Fruit fly (Drosophila melanogaster) whole organism, adult: Measurements from ENCODE around the gene m.

Experiments used
- CG11617 ChIP-seq: fragments of 200-800 bp; sonication (Bioruptor generic); optimal IDR thresholded peaks from 2 replicates; lab custom pipeline; 2017; ENCODE audit warnings: mild to moderate bottlenecking, missing biosample characterization, missing genetic modification reagents, missing genetic modification characterization
- CG12768 ChIP-seq: fragments of 200-800 bp; sonication (Bioruptor generic); optimal IDR thresholded peaks from 2 replicates; lab custom pipeline; 2017; ENCODE audit warnings: missing biosample characterization, missing genetic modification characterization, mild to moderate bottlenecking, moderate library complexity, missing genetic modification reagents
- CG14711 ChIP-seq: fragments of 200-800 bp; sonication (Bioruptor generic); optimal IDR thresholded peaks from 2 replicates; lab custom pipeline; 2018; ENCODE audit warnings: missing biosample characterization, mild to moderate bottlenecking, missing genetic modification characterization, moderate library complexity
- CG1620 ChIP-seq: fragments of 200-800 bp; sonication (Bioruptor generic); optimal IDR thresholded peaks from 2 replicates; lab custom pipeline; 2016; ENCODE audit warnings: missing biosample characterization, missing genetic modification characterization
- CG33017 ChIP-seq: fragments of 200-800 bp; sonication (Bioruptor generic); optimal IDR thresholded peaks from 2 replicates; lab custom pipeline; 2018; ENCODE audit warnings: missing biosample characterization, mild to moderate bottlenecking, missing genetic modification characterization, moderate library complexity
- CG5204 ChIP-seq: fragments of 200-800 bp; sonication (Bioruptor generic); optimal IDR thresholded peaks from 2 replicates; lab custom pipeline; 2016; ENCODE audit warnings: missing biosample characterization, missing genetic modification characterization
- CG7045 ChIP-seq: fragments of 200-800 bp; sonication (Bioruptor generic); optimal IDR thresholded peaks from 2 replicates; lab custom pipeline; 2017; ENCODE audit warnings: missing biosample characterization, mild to moderate bottlenecking, missing genetic modification characterization
- CG7101 ChIP-seq: fragments of 200-800 bp; sonication (Bioruptor generic); optimal IDR thresholded peaks from 2 replicates; lab custom pipeline; 2018; ENCODE audit warnings: missing biosample characterization, mild to moderate bottlenecking, missing genetic modification characterization, moderate library complexity
- Clk ChIP-seq: fragments of 200-800 bp; sonication (Bioruptor generic); optimal IDR thresholded peaks from 2 replicates; lab custom pipeline; 2017; ENCODE audit warnings: missing biosample characterization, missing genetic modification characterization
- Crg-1 ChIP-seq: fragments of 200-800 bp; sonication (Bioruptor generic); optimal IDR thresholded peaks from 2 replicates; lab custom pipeline; 2016; ENCODE audit warnings: missing biosample characterization, missing genetic modification characterization
- Hr96 ChIP-seq: fragments of 200-800 bp; sonication (Bioruptor generic); optimal IDR thresholded peaks from 2 replicates; lab custom pipeline; 2016; ENCODE audit warnings: missing biosample characterization, missing genetic modification characterization
- Mnt ChIP-seq: fragments of 200-800 bp; sonication (Bioruptor generic); optimal IDR thresholded peaks from 2 replicates; lab custom pipeline; 2016; ENCODE audit warnings: missing biosample characterization, mild to moderate bottlenecking, missing genetic modification characterization
- bab1 ChIP-seq: fragments of 200-800 bp; sonication (Bioruptor generic); optimal IDR thresholded peaks from 3 replicates; lab custom pipeline; 2019; ENCODE audit warnings: missing biosample characterization, mild to moderate bottlenecking, missing genetic modification characterization, moderate library complexity
- cic ChIP-seq: fragments of 200-800 bp; sonication (Bioruptor generic); optimal IDR thresholded peaks from 2 replicates; lab custom pipeline; 2017; ENCODE audit warnings: missing biosample characterization, mild to moderate bottlenecking, missing genetic modification characterization, moderate library complexity
- cnc ChIP-seq, 2 experiments: fragments of >200 bp; optimal IDR thresholded peaks; 2 replicates each; lab custom pipeline; 2017
- kay ChIP-seq: fragments of 200-800 bp; sonication (Bioruptor generic); peaks from one replicate; lab custom pipeline; 2016; ENCODE audit warnings: missing biosample characterization, missing genetic modification characterization, borderline replicate concordance
- ovo ChIP-seq: fragments of 200-800 bp; sonication (Bioruptor generic); optimal IDR thresholded peaks from 2 replicates; lab custom pipeline; 2016; ENCODE audit warnings: missing biosample characterization, missing genetic modification characterization
- pad ChIP-seq: fragments of 200-800 bp; sonication (Bioruptor generic); optimal IDR thresholded peaks from 3 replicates; lab custom pipeline; 2017; ENCODE audit warnings: missing biosample characterization, missing genetic modification characterization, mild to moderate bottlenecking, moderate library complexity, missing genetic modification reagents
- tj ChIP-seq: fragments of 200-800 bp; sonication (Bioruptor generic); optimal IDR thresholded peaks from 3 replicates; lab custom pipeline; 2017; ENCODE audit warnings: missing biosample characterization, mild to moderate bottlenecking, missing genetic modification characterization, moderate library complexity
- toe ChIP-seq: fragments of 200-800 bp; sonication (Bioruptor generic); optimal IDR thresholded peaks from 2 replicates; lab custom pipeline; 2016; ENCODE audit warnings: missing biosample characterization, missing genetic modification characterization

m gene

DNA sequence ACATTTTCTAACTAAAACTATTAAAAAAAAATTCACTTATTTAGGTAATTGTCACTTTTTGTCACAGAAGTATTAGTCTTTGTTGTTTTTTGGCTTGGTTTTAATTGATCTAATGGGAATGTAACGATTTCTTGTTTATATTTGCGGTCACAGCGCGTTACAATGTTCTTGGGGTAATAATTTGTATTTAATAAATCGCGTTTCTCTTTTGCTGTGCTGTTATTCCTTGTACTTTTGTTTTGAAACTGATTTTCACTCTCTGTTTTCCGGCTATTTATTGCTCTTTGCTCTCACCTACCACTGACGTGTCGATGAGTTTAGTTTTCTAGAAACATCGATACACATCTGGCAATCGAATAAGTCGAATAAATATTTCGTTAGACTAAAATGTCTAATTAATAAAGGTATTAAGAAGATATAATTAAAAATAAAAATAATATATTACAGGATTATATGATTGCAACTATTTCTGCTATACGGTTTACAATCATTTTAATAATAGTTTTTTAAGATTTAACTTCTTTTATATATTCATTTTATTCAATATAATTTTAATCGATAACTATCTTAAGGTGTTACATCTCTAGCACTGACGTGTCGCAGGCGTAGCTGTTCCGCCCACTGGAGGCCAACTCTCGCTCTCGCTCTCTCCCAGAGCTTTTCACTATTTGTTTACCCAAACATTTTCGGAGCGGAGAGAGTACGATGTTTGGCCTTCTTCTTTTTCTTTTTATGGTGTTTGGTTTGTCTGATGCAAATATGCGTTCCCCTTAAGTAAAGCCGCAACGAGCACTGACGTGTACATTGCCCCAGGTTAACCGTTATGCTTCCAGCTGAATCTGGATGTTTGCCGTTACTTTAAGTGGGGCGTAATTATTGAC, 53.0 kb downstream of the m start, which contains the start of gene Hsc70-3:
Hsc70-3 (minus strand) TSS at position 251 of the 881 bp plus-strand sequence.
- TF ChIP-seq bab1 (GFP tag; lab: Kevin White, UChicago) (peak; percentile 54), Crg-1 (GFP tag; lab: Kevin White, UChicago) (no peak), CG5204 (GFP tag; lab: Kevin White, UChicago) (no peak), toe (GFP tag; lab: Kevin White, UChicago) (no peak), CG14711 (tag; lab: Kevin White, UChicago) (peak; percentile 71), tj (GFP tag; lab: Kevin White, UChicago) (peak; percentile 37), CG7101 (tag; lab: Kevin White, UChicago) (peak; percentile 77), CG12768 (GFP tag; lab: Kevin White, UChicago) (peak; percentile 16), cic (GFP tag; lab: Kevin White, UChicago) (no peak), CG7045 (GFP tag; lab: Kevin White, UChicago) (no peak), Mnt (GFP tag; lab: Kevin White, UChicago) (no peak), CG1620 (no peak), Hr96 (no peak), ovo (peak; percentile 97), Clk (GFP tag; lab: Kevin White, UChicago) (no peak), cnc (optimal IDR thresholded peaks at IDR 0.05; lab: Kevin White, UChicago) (no peak), kay (GFP tag; lab: Kevin White, UChicago) (no peak), CG11617 (GFP tag; lab: Kevin White, UChicago) (peak; percentile 67), CG33017 (tag; lab: Kevin White, UChicago) (peak; percentile 52), pad (GFP tag; lab: Kevin White, UChicago) (peak; percentile 99)

DNA sequence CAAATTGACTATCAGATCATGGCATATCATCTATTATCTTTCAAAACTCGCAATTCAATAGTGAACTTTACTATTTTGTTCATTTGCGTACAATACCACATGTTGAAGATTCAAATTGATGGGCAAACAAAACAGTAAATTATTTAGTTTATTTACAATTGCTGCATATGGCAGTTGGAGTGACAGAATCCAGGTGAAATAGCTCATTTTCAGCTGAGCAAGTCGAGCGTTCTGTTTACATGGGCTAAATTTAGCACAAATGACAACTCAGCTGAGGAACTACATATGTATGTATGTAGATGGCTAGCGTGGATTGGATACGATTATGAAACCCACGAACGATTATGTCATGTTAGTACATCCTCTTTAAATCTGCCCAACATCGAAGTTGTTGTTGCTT, 58.8 kb downstream of the m start:
- TF ChIP-seq CG14711 (tag; lab: Kevin White, UChicago) (peak; percentile 21), kay (GFP tag; lab: Kevin White, UChicago) (peak; percentile 39), CG33017 (tag; lab: Kevin White, UChicago) (no peak)

DNA sequence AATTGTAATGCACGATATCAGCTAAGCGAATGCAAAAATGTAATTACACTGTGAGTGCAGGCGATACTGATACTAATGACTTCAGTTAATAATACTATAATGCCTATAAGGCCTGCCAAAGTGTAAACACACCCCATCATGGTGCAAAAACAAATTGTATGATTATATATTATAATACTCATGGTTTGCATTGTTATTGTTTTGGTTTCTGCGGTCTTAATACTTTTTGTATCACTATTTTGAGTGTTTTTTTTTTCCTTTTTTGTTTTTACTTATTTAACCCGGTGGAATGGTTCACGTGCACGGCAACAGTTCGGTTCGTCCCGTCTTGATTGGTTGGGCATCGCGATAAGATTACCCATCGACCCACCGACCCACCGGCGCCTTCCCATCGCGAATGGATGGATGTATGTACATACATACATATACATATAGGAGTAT, 59.7 kb downstream of the m start:
- TF ChIP-seq kay (GFP tag; lab: Kevin White, UChicago) (peak; percentile 96), tj (GFP tag; lab: Kevin White, UChicago) (peak; percentile 8), cic (GFP tag; lab: Kevin White, UChicago) (peak; percentile 75), CG11617 (GFP tag; lab: Kevin White, UChicago) (peak; percentile 27), Mnt (GFP tag; lab: Kevin White, UChicago) (peak; percentile 52), Crg-1 (GFP tag; lab: Kevin White, UChicago) (no peak), Clk (GFP tag; lab: Kevin White, UChicago) (no peak)

DNA sequence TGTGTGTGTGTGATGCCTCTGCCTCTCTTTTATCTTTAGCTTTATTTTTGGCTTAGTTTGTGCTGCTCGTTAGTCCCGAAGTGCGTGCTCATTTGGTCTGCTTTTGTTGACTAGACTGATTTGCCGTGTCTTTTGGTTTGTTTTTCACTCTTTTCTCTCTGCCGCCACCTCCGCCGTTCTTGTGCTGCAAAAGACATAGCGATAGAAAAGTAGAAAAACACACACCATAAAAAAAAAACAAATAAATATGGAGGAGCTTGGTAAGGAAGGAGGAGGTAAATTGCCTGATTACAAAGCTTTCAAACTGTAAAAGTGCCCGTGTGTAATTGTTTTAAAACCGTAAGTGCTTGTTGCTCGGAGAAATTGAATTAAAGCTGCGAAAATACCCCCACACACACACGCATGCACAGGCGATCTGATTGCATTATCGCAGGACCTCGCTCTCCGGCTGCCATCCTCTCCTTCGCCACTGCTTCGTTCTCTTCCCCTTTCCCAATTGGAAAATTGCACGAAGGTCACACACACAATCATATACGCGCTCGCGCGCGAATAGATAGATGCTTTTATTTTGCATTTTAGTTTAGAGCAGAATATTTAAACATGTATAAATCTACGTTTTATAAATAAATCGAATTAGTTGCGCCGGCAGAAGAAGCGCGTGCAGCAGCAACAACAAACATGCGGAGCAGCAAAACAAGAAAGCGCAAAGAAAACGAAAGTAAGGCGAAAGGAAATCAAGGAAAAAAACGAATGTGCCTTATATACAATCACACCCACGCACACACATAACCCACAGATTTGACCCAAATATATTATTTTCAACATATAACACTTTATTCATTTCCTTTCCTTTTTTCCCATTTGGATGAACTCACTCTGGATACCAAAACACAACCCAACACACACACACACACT, 61.5 kb downstream of the m start:
- no peak for TF ChIP-seq CG12768 (GFP tag; lab: Kevin White, UChicago)
- TF ChIP-seq Mnt (GFP tag; lab: Kevin White, UChicago): no peak
- no peak for TF ChIP-seq Clk (GFP tag; lab: Kevin White, UChicago)
- TF ChIP-seq kay (GFP tag; lab: Kevin White, UChicago): no peak
- no peak for TF ChIP-seq toe (GFP tag; lab: Kevin White, UChicago)
- TF ChIP-seq cnc (optimal IDR thresholded peaks at IDR 0.05; lab: Kevin White, UChicago): no peak
- no peak for TF ChIP-seq Hr96
- no peak for TF ChIP-seq pad (GFP tag; lab: Kevin White, UChicago)
- TF ChIP-seq CG7101 (tag; lab: Kevin White, UChicago): no peak
- no peak for TF ChIP-seq CG5204 (GFP tag; lab: Kevin White, UChicago)
- no peak for TF ChIP-seq cic (GFP tag; lab: Kevin White, UChicago)
- TF ChIP-seq CG11617 (GFP tag; lab: Kevin White, UChicago): no peak
- TF ChIP-seq CG33017 (tag; lab: Kevin White, UChicago): no peak
- TF ChIP-seq Crg-1 (GFP tag; lab: Kevin White, UChicago): no peak
- TF ChIP-seq CG14711 (tag; lab: Kevin White, UChicago): no peak
- no peak for TF ChIP-seq CG1620

DNA sequence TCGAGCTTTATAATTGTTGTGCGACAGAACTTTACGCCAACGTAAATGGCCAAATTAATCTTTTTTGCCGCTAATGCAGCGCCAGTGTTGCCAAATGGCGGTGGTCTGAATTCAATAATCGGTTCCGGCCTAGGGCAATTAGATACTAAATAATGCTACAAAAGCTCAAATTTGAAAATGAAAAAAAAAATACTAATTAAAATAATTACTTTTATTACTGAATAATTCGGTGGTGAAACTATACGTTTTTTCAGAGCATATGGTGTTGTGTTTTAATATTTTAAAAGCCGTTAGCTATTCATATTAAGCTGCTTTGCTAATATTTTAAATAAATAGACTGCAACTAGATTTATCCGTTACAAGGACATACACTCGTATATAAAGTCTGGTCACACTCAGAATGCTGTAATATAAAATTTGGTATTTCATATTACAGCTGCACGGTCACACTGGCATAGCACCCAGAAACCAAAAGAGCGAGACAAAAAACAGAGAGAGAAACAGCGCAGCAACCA, 62.4 kb downstream of the m start, which contains the start of the genes CG1578 and rudhira:
CG1578 (minus strand) TSS at position 118 of the 515 bp plus-strand sequence.
rudhira (plus strand) TSS at position 465 of the 515 bp plus-strand sequence.
- TF ChIP-seq CG14711 (tag; lab: Kevin White, UChicago) (peak; percentile 35), pad (GFP tag; lab: Kevin White, UChicago) (peak; percentile 8), ovo (peak; percentile 61), CG11617 (GFP tag; lab: Kevin White, UChicago) (peak; percentile 44), CG7101 (tag; lab: Kevin White, UChicago) (peak; percentile 1), CG5204 (GFP tag; lab: Kevin White, UChicago) (no peak), Mnt (GFP tag; lab: Kevin White, UChicago) (peak; percentile 34), Hr96 (no peak)
